Worm (Caenorhabditis elegans): ENCODE measurements around the gene pqbp-1.1.

pqbp-1.1 gene

DNA sequence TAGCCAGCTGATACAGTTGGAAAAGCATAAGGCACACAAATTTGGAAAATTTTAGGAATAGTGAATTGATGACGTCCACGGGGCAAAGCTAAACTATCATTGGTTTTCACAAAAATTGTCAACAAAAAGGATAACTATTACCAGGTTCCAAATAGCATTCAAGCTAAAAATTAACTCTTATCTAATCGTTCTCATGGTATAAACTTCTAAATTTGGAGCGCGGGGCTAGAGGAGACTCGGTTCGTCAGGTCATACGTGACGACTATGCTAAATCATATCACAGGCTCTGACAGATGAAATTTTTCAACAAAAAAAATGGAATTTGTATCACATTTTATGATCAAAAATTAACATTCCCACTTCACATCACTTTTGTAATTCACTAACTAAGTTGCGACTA is 37.7 kb upstream of the pqbp-1.1 start:
- TF ChIP-seq ama-1 (optimal IDR thresholded peaks at IDR 0.05), result no peak
- no peak for TF ChIP-seq ceh-13 (GFP tag; optimal IDR thresholded peaks at IDR 0.05)
- TF ChIP-seq hmbx-1 (tag; optimal IDR thresholded peaks at IDR 0.05), result no peak
- TF ChIP-seq tbx-11 (GFP tag; IDR thresholded peaks at IDR 0.05), result no peak

ce11 chrIV:298204-298603 is 36.7 kb upstream of the pqbp-1.1 start, which contains the start of gene pnp-1:
Gene pnp-1, minus strand, starts transcription at chrIV:298304.
- no peak for TF ChIP-seq tra-4 (tag; optimal IDR thresholded peaks at IDR 0.05)
- TF ChIP-seq F13C5.2 (tag; optimal IDR thresholded peaks at IDR 0.05), result no peak
- no peak for TF ChIP-seq tbx-11 (GFP tag; IDR thresholded peaks at IDR 0.05)
- TF ChIP-seq ets-7 (tag; optimal IDR thresholded peaks at IDR 0.05), result no peak
- TF ChIP-seq tbx-37 (GFP tag; conservative IDR thresholded peaks at IDR 0.05), result no peak
- TF ChIP-seq ceh-13 (GFP tag; optimal IDR thresholded peaks at IDR 0.05), result no peak

ce11 chrIV:296849-297248 is 35.4 kb upstream of the pqbp-1.1 start:
- TF ChIP-seq B0310.2 (tag; optimal IDR thresholded peaks at IDR 0.05), result no peak
- TF ChIP-seq hnd-1 (tag; optimal IDR thresholded peaks at IDR 0.05), result no peak
- TF ChIP-seq ets-7 (tag; optimal IDR thresholded peaks at IDR 0.05), result no peak
- TF ChIP-seq hmg-4 (GFP tag; optimal IDR thresholded peaks at IDR 0.05), result no peak
- no peak for TF ChIP-seq sea-1 (GFP tag; conservative IDR thresholded peaks at IDR 0.05)
- TF ChIP-seq aly-1 (tag; optimal IDR thresholded peaks at IDR 0.05), result no peak

- TF ChIP-seq flt-1 (GFP tag; IDR thresholded peaks at IDR 0.05), result no peak
- TF ChIP-seq ceh-13 (GFP tag; optimal IDR thresholded peaks at IDR 0.05), result no peak
- TF ChIP-seq tra-4 (tag; optimal IDR thresholded peaks at IDR 0.05), result no peak
These were observed 34.3 kb upstream of the pqbp-1.1 start for ce11 chrIV:295734-296201.

DNA sequence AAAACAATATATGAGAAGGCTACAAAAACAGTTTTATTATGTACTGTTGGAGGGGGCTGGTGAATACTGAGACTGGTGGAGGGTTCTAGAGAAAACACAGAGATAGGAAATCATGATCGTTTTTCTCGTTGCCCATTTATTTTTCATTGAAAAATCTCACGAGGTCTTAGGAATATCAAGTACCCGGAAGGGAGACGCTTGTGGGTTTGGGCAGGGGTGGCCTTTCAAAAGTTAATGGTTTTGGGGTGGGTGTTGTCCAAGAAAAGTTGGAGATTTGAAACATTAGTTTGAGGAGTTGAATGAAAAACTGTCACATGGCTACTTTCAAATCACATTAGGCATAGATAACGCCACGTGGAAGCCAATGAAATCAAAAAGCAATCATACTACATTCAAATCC is 33.3 kb upstream of the pqbp-1.1 start:
- no peak for TF ChIP-seq ceh-13 (GFP tag; optimal IDR thresholded peaks at IDR 0.05)
- TF ChIP-seq flt-1 (GFP tag; IDR thresholded peaks at IDR 0.05), result no peak
- no peak for TF ChIP-seq tbx-37 (GFP tag; conservative IDR thresholded peaks at IDR 0.05)
- no peak for TF ChIP-seq scrt-1 (GFP tag; IDR thresholded peaks at IDR 0.05)
- no peak for TF ChIP-seq hmg-4 (GFP tag; optimal IDR thresholded peaks at IDR 0.05)
- TF ChIP-seq hnd-1 (tag; optimal IDR thresholded peaks at IDR 0.05), result no peak
- no peak for TF ChIP-seq ets-7 (tag; optimal IDR thresholded peaks at IDR 0.05)
- no peak for TF ChIP-seq B0310.2 (tag; optimal IDR thresholded peaks at IDR 0.05)

DNA sequence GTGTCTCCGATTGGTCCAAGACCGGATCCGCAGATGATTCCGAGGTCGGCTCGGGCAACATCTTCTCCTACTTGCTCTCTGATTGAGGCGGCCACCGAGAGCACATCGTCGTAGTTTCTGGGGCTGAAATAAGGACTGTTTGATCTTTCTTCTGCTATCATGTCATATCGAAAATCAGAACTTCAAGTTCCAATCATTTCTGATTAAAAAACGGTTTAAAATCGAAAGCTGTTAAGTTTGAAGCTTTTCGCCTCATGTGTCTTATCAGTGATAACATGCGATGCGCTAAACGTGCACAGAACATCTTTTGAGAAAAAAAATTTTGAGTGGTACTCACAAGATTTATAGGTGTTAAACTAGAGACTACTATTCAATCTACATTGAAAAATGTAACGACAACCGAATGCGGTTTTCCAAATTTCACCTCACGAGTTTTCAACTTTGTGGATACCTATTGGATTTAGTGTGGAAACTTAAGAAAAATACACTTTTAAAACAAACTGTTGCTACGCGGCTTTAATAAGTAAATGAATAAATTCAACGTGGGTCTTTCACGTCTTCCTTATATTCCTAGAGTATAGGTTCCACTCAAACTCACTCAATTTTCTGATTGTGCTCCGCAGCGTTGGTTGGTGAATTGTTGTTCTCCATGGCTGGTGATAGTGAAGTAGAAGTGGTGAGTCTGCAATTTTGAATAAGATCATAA is 32.7 kb upstream of the pqbp-1.1 start:
- TF ChIP-seq hnd-1 (tag; optimal IDR thresholded peaks at IDR 0.05) (no peak), aly-1 (tag; optimal IDR thresholded peaks at IDR 0.05) (no peak), sea-1 (GFP tag; conservative IDR thresholded peaks at IDR 0.05) (no peak), tra-4 (tag; optimal IDR thresholded peaks at IDR 0.05) (no peak), ama-1 (optimal IDR thresholded peaks at IDR 0.05) (no peak), hmbx-1 (tag; optimal IDR thresholded peaks at IDR 0.05) (no peak), tbx-11 (GFP tag; IDR thresholded peaks at IDR 0.05) (no peak), hmg-4 (GFP tag; optimal IDR thresholded peaks at IDR 0.05) (no peak), ets-7 (tag; optimal IDR thresholded peaks at IDR 0.05) (no peak), ceh-13 (GFP tag; optimal IDR thresholded peaks at IDR 0.05) (no peak), tbx-37 (GFP tag; conservative IDR thresholded peaks at IDR 0.05) (no peak), flt-1 (GFP tag; IDR thresholded peaks at IDR 0.05) (no peak)

ce11 chrIV:293163-293755 is 31.8 kb upstream of the pqbp-1.1 start:
- no peak for TF ChIP-seq tbx-37 (GFP tag; conservative IDR thresholded peaks at IDR 0.05)
- TF ChIP-seq tra-4 (tag; optimal IDR thresholded peaks at IDR 0.05), result no peak
- TF ChIP-seq hmbx-1 (tag; optimal IDR thresholded peaks at IDR 0.05), result no peak
- no peak for TF ChIP-seq ama-1 (optimal IDR thresholded peaks at IDR 0.05)
- no peak for TF ChIP-seq scrt-1 (GFP tag; IDR thresholded peaks at IDR 0.05)
- TF ChIP-seq F13C5.2 (tag; optimal IDR thresholded peaks at IDR 0.05), result no peak
- TF ChIP-seq hnd-1 (tag; optimal IDR thresholded peaks at IDR 0.05), result no peak
- no peak for TF ChIP-seq ets-7 (tag; optimal IDR thresholded peaks at IDR 0.05)
- no peak for TF ChIP-seq tbx-11 (GFP tag; IDR thresholded peaks at IDR 0.05)
- no peak for TF ChIP-seq ceh-13 (GFP tag; optimal IDR thresholded peaks at IDR 0.05)
- no peak for TF ChIP-seq B0310.2 (tag; optimal IDR thresholded peaks at IDR 0.05)
- TF ChIP-seq aly-1 (tag; optimal IDR thresholded peaks at IDR 0.05), result no peak
- no peak for TF ChIP-seq hmg-4 (GFP tag; optimal IDR thresholded peaks at IDR 0.05)

DNA sequence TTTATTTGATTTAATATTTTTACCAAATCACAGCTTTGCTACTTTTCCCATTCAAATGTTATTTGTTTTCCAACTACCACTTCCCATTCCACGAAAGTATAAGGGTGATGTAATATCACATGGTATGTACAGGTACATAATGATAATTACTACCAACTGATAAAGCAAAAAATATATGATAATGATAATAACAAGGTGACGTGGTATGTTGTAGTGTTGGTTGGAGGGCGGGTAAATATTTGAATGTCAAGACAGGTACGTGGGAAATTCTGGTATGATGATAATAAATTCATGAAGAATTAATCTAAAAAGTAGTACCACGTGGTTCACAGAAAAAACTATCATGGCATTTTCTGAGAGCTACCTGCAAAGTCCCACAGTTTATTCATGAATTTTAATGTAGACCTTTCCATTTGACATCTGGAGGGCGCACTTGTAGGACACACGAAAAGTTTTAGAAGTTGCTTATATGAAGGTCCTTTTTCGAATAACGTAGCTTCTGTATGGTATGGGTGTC is 30.4 kb upstream of the pqbp-1.1 start:
- TF ChIP-seq ama-1 (optimal IDR thresholded peaks at IDR 0.05) (no peak), ceh-36 (tag; optimal IDR thresholded peaks at IDR 0.05) (no peak), pes-1 (GFP tag; IDR thresholded peaks at IDR 0.05) (no peak), tbx-37 (GFP tag; conservative IDR thresholded peaks at IDR 0.05) (no peak), hmg-4 (GFP tag; optimal IDR thresholded peaks at IDR 0.05) (no peak), tra-4 (tag; optimal IDR thresholded peaks at IDR 0.05) (no peak), F13C5.2 (tag; optimal IDR thresholded peaks at IDR 0.05) (no peak), scrt-1 (GFP tag; IDR thresholded peaks at IDR 0.05) (no peak), aly-1 (tag; optimal IDR thresholded peaks at IDR 0.05) (no peak)

Data from whole organism, early embryonic.